Fruit fly (Drosophila melanogaster): ENCODE results near the gene CycJ.

Gene CycJ

DNA sequence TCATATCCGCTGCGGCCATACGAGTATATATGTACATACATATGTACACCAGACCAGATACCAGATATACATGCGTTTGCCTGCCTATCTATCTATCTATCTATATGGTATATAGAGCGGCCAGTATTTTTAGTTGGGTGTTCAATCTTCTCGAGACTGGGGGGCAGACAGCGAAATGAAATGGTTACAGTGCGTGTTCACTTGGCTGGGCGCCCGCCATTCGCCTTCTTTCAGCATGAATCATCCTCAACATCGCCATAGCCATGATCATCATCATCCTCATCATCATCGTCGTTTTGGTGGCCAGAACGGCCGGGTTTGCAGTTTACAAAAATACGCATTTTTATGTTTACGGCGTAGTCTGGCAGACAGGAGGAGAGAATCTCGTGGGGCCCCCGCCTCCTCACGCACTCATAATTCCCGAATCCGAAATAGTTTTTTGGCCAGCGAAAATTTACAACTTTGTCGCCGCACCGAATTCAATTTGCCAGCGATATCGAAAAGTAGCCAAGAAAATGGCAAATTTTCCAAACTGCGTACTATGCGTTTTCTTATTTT, 10.1 kb upstream of the CycJ start (continued):
- TF ChIP-seq CG31224 (GFP tag; IDR thresholded peaks at IDR 0.05), result peak; percentile 60
- TF ChIP-seq CG16813 (GFP tag; IDR thresholded peaks at IDR 0.05; ENCODE audit: partially characterized antibody), result no peak
- no peak for TF ChIP-seq Rfx (GFP tag; IDR thresholded peaks at IDR 0.05)
- no peak for TF ChIP-seq CG10654 (GFP tag; optimal IDR thresholded peaks at IDR 0.05)
- TF ChIP-seq schlank (tag; optimal IDR thresholded peaks at IDR 0.05), result no peak
- no peak for TF ChIP-seq trh (GFP tag; optimal IDR thresholded peaks at IDR 0.05)
- no peak for TF ChIP-seq CG10321 (GFP tag; IDR thresholded peaks at IDR 0.05)
- TF ChIP-seq Elba2 (GFP tag; optimal IDR thresholded peaks at IDR 0.05), result no peak
- TF ChIP-seq Oaz (GFP tag; IDR thresholded peaks at IDR 0.05), result no peak
- TF ChIP-seq CG14860 (GFP tag; IDR thresholded peaks at IDR 0.05; ENCODE audit: partially characterized antibody), result no peak
- TF ChIP-seq sd (tag; optimal IDR thresholded peaks at IDR 0.05), result peak; percentile 84
- no peak for TF ChIP-seq CG4404 (GFP tag; IDR thresholded peaks at IDR 0.05)
- TF ChIP-seq CG13287 (GFP tag; IDR thresholded peaks at IDR 0.05; ENCODE audit: partially characterized antibody), result no peak
- TF ChIP-seq gcm2 (GFP tag; optimal IDR thresholded peaks at IDR 0.05), result no peak
- TF ChIP-seq odd (GFP tag; optimal IDR thresholded peaks at IDR 0.05), result no peak
- TF ChIP-seq CG4730 (GFP tag; IDR thresholded peaks at IDR 0.05), result no peak
- no peak for TF ChIP-seq hbn (GFP tag; IDR thresholded peaks at IDR 0.05; ENCODE audit: partially characterized antibody)
- TF ChIP-seq CG18262 (tag; optimal IDR thresholded peaks at IDR 0.05), result no peak
- TF ChIP-seq vvl (GFP tag; IDR thresholded peaks at IDR 0.05), result no peak
- peak; percentile 71 for TF ChIP-seq Med (GFP tag)
- peak; percentile 85 for TF ChIP-seq CG12769 (tag; optimal IDR thresholded peaks at IDR 0.05)
- no peak for TF ChIP-seq BEAF-32 (GFP tag; optimal IDR thresholded peaks at IDR 0.05)
- TF ChIP-seq CG11723 (GFP tag; optimal IDR thresholded peaks at IDR 0.05), result no peak
- no peak for TF ChIP-seq caup (GFP tag; optimal IDR thresholded peaks at IDR 0.05; ENCODE audit: severe bottlenecking)
- TF ChIP-seq ham (GFP tag; IDR thresholded peaks at IDR 0.05), result no peak

- TF ChIP-seq MBD-R2 (GFP tag; IDR thresholded peaks at IDR 0.05), result no peak
- TF ChIP-seq Dp (GFP tag; optimal IDR thresholded peaks at IDR 0.05), result peak; percentile 79
- no peak for TF ChIP-seq H2.0 (GFP tag; IDR thresholded peaks at IDR 0.05)
- TF ChIP-seq cg (GFP tag; optimal IDR thresholded peaks at IDR 0.05), result no peak
- TF ChIP-seq Poxn (GFP tag; IDR thresholded peaks at IDR 0.05), result no peak
- TF ChIP-seq CG32532 (GFP tag; IDR thresholded peaks at IDR 0.05), result no peak
- no peak for TF ChIP-seq CG10543 (GFP tag; optimal IDR thresholded peaks at IDR 0.05)
- TF ChIP-seq crc (GFP tag; optimal IDR thresholded peaks at IDR 0.05), result no peak
- no peak for TF ChIP-seq CG3281 (GFP tag; optimal IDR thresholded peaks at IDR 0.05)
- no peak for TF ChIP-seq CG7839 (tag; optimal IDR thresholded peaks at IDR 0.05)
- TF ChIP-seq aop (GFP tag; IDR thresholded peaks at IDR 0.05), result no peak
- TF ChIP-seq dysf (GFP tag; IDR thresholded peaks at IDR 0.05), result no peak
- TF ChIP-seq CTCF (GFP tag; optimal IDR thresholded peaks at IDR 0.05), result peak; percentile 83
- TF ChIP-seq CG17385 (GFP tag; optimal IDR thresholded peaks at IDR 0.05), result no peak
- TF ChIP-seq CG8281 (tag; optimal IDR thresholded peaks at IDR 0.05), result no peak
- TF ChIP-seq CG1529 (GFP tag; optimal IDR thresholded peaks at IDR 0.05), result no peak
- TF ChIP-seq vvl (GFP tag; IDR thresholded peaks at IDR 0.05), result peak; percentile 47
- peak; percentile 88 for TF ChIP-seq E2f2 (GFP tag; IDR thresholded peaks at IDR 0.05)
- TF ChIP-seq CG31441 (GFP tag; IDR thresholded peaks at IDR 0.05), result no peak
- no peak for TF ChIP-seq CG8924 (tag; optimal IDR thresholded peaks at IDR 0.05)
- TF ChIP-seq Bgb (GFP tag; IDR thresholded peaks at IDR 0.05; ENCODE audit: partially characterized antibody), result no peak
- TF ChIP-seq sna (GFP tag; IDR thresholded peaks at IDR 0.05; ENCODE audit: partially characterized antibody), result no peak
- TF ChIP-seq Awh (GFP tag; IDR thresholded peaks at IDR 0.05), result no peak
- no peak for TF ChIP-seq zf30C (GFP tag; optimal IDR thresholded peaks at IDR 0.05)
- TF ChIP-seq phol (tag; optimal IDR thresholded peaks at IDR 0.05), result peak; percentile 10
- TF ChIP-seq seq (GFP tag; IDR thresholded peaks at IDR 0.05), result no peak
- no peak for TF ChIP-seq CG10209 (GFP tag; optimal IDR thresholded peaks at IDR 0.05)
These were observed 9.3 kb upstream of the CycJ start for dm6 chr3L:3456922-3457321.
